Worm (Caenorhabditis elegans) whole organism, L4 larva: ENCODE data around the gene K08E4.2.

Experiments
- ceh-28 ChIP-seq: fragments of 150-350 bp; optimal IDR thresholded peaks from 2 replicates; lab custom pipeline; 2014; ENCODE audit warnings: missing biosample characterization, missing genetic modification reagents, missing genetic modification characterization
- dpl-1 ChIP-seq: fragments of 150-350 bp; optimal IDR thresholded peaks from 2 replicates; lab custom pipeline; 2014; ENCODE audit warnings: missing biosample characterization, missing genetic modification reagents, missing genetic modification characterization
- lin-29 ChIP-seq: fragments of 200-800 bp; sonication (Bioruptor generic); IDR thresholded peaks from 2 replicates; pipeline ENCODE4 v1.3.6; 2022; ENCODE audit warnings: missing genetic modification reagents, missing genetic modification characterization, missing compliant biosample characterization
- lsy-2 ChIP-seq, 2 experiments: fragments of 150-350 bp in 1 of 2; sonication (generic microtip) in 1 of 2; optimal IDR thresholded peaks; 2 replicates each; lab custom pipeline; 2014 to 2017; ENCODE audit warnings: missing biosample characterization in 2 of 2, missing genetic modification characterization in 2 of 2
- nhr-10 ChIP-seq: fragments of 150-350 bp; optimal IDR thresholded peaks from 2 replicates; lab custom pipeline; 2014; ENCODE audit warnings: missing biosample characterization, missing genetic modification characterization
- nhr-237 ChIP-seq: sonication (generic microtip); optimal IDR thresholded peaks from 2 replicates; lab custom pipeline; 2017; ENCODE audit warnings: missing biosample characterization, missing genetic modification characterization
- pqm-1 ChIP-seq: sonication (generic microtip); optimal IDR thresholded peaks from 2 replicates; lab custom pipeline; 2017; ENCODE audit warnings: missing biosample characterization, missing genetic modification characterization
- skn-1 ChIP-seq: fragments of 150-350 bp; optimal IDR thresholded peaks from 2 replicates; lab custom pipeline; 2014; ENCODE audit warnings: missing biosample characterization, missing genetic modification characterization
- tra-1 ChIP-seq: fragments of 200-800 bp; sonication (Bioruptor generic); IDR thresholded peaks from 2 replicates; pipeline ENCODE4 v1.3.6; 2022; ENCODE audit warnings: missing genetic modification reagents, missing genetic modification characterization, missing compliant biosample characterization
- unc-130 ChIP-seq: sonication (generic microtip); optimal IDR thresholded peaks from 2 replicates; lab custom pipeline; 2016; ENCODE audit warnings: missing genetic modification reagents, missing genetic modification characterization, missing compliant biosample characterization
- unc-62 ChIP-seq, 3 experiments: fragments of 150-350 bp in 1 of 3; sonication (generic microtip); optimal IDR thresholded peaks in 2 of 3; peaks in 1 of 3; 1 replicate in 1 of 3; 2 replicates in 2 of 3; lab custom pipeline; 2014 to 2017; ENCODE audit warnings: missing biosample characterization in 3 of 3, missing genetic modification characterization in 3 of 3, missing genetic modification reagents in 3 of 3, missing genotype in 1 of 3
- zag-1 ChIP-seq: fragments of 150-350 bp; optimal IDR thresholded peaks from 2 replicates; lab custom pipeline; 2014; ENCODE audit warnings: missing biosample characterization, missing genetic modification characterization

DNA sequence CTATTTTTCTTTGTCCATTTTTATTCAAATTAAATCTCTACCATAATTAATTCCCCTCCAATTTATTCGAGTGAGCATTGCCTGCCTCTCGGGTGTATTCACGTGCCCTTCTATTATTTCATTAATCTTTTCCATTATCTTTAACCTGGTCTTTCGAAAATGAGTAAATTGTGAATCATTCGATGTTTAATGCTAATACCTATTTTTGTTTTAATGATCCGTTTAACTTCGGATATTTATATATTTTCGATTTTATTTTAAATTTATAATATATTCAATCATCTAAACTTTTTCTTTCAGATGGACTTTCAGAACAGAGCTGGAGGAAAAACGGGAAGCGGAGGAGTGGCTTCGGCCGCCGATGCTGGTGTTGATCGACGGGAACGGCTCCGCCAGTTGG lies 27.7 kb upstream of the K08E4.2 start, which contains the start of gene repo-1:
- TF ChIP-seq dpl-1 (GFP tag; lab: Kevin White, UChicago): no peak
- no peak for TF ChIP-seq ceh-28 (tag; lab: Kevin White, UChicago)
- no peak for TF ChIP-seq unc-130 (GFP tag; lab: Kevin White, UChicago)
- TF ChIP-seq nhr-237 (tag; lab: Kevin White, UChicago): no peak
- no peak for TF ChIP-seq nhr-10 (tag; lab: Kevin White, UChicago)
- no peak for TF ChIP-seq tra-1
- no peak for TF ChIP-seq lin-29 (GFP tag; lab: Robert Waterston, UW)
- TF ChIP-seq zag-1 (tag; lab: Kevin White, UChicago): no peak
- no peak for TF ChIP-seq skn-1 (tag; lab: Kevin White, UChicago)
- TF ChIP-seq pqm-1 (tag; lab: Kevin White, UChicago): no peak
- no peak for TF ChIP-seq unc-62 (GFP tag; optimal IDR thresholded peaks at IDR 0.05 in 1 of 2; lab: Kevin White, UChicago)
- TF ChIP-seq unc-62 (tag; optimal IDR thresholded peaks at IDR 0.05; lab: Kevin White, UChicago): no peak
- TF ChIP-seq lsy-2 (tag; optimal IDR thresholded peaks at IDR 0.05; lab: Kevin White, UChicago): no peak
